Fruit fly (Drosophila melanogaster): Measurements from ENCODE around the gene f-cup.

DNA sequence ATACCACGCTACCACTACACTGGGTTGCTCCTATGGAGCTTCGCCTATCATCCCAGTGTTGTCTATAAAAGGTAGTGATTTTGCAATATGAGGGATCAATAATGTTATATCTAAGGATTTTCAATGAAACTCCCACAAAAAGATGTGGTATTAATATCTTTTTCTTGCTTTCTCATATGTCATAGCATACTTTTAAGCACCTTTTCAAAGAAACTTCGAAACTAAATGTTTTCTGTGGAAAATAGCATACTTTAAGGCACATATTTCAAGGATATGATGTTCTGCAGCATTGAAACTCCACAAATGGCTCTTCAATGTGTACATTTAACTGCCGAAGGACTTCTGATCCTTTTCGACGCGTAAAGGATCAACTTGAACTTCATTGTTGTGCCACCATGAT lies 27.7 kb downstream of the f-cup start:
- TF ChIP-seq CG8478 (optimal IDR thresholded peaks at IDR 0.05) (no peak), CTCF (optimal IDR thresholded peaks at IDR 0.05) (no peak)
